Fruit fly (Drosophila melanogaster) whole organism: ENCODE measurements around the gene mtd.

Experiments used
- CG8478 ChIP-seq: fragments of >200 bp; optimal IDR thresholded peaks from 2 replicates; lab custom pipeline; 2018; ENCODE audit warnings: inconsistent platforms
- Dll ChIP-seq: fragments of >200 bp; optimal IDR thresholded peaks from 2 replicates; lab custom pipeline; 2017
- EcR ChIP-seq, 2 experiments: fragments of >200 bp; optimal IDR thresholded peaks; 2 replicates each; lab custom pipeline; 2017; ENCODE audit warnings: missing biosample characterization in 2 of 2, missing genetic modification characterization in 2 of 2, missing genetic modification reagents in 2 of 2
- pan ChIP-seq: fragments of >200 bp; optimal IDR thresholded peaks from 2 replicates; lab custom pipeline; 2017
- psq ChIP-seq: fragments of >200 bp; optimal IDR thresholded peaks from 2 replicates; lab custom pipeline; 2017
- usp ChIP-seq: fragments of >200 bp; optimal IDR thresholded peaks from 2 replicates; lab custom pipeline; 2017; ENCODE audit warnings: missing biosample characterization, missing genetic modification characterization, mixed read lengths

Gene mtd

DNA sequence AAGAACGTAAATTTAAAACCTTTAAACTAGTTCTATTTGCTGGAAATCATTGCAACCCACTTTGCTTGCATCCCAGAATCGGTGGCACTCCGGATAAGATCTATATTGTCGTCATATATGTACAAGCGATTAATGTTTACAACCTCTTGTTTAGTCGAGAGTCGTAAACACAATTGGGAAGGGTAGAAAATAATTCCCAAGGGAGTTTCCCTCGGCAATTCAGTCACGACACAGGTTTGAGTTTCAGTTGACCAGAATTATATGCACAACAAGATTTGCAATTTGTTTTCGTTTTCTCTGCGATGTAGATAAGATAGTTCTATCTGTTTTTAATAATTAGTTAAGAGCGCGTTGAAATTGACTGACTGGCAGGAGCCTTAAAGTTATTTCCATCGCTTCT is 69.9 kb downstream of the mtd start:
- TF ChIP-seq EcR (GFP tag; optimal IDR thresholded peaks at IDR 0.05; lab: Kevin White, UChicago) = no peak
- TF ChIP-seq usp = no peak
- TF ChIP-seq pan (lab: Kevin White, UChicago) = no peak
- TF ChIP-seq Dll = no peak
- no peak for TF ChIP-seq psq (lab: Kevin White, UChicago)
- TF ChIP-seq CG8478 (lab: Kevin White, UChicago) = no peak

DNA sequence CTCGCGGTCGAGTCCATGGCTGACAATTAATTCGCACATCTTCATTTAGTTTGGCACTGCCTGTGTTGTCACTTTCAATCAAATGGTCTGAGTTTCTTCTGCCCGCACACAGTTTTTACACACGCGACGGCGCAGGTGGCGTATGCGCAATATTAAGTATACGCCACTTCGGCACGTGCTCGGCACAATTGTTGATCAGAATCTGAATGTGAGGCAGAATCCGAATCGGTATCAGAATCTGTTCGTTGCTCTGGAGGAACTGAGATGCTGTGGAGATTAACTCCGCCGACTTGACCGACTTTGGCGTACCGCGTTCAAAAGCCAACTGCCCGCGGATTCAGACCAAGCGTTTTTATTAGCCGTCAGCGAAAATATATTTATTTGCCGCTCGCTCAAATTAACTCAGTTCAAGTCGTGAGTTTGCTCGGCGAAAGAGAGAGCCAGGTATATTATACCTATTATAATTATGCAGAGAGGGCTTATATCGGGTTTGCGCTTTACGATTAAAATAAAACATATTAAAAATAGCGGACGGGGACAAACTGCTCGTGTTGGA is 70.6 kb downstream of the mtd start:
- no peak for TF ChIP-seq EcR (GFP tag; optimal IDR thresholded peaks at IDR 0.05; lab: Kevin White, UChicago)
- TF ChIP-seq psq (lab: Kevin White, UChicago) = no peak
- TF ChIP-seq usp = no peak
- TF ChIP-seq Dll = no peak
- TF ChIP-seq CG8478 (lab: Kevin White, UChicago) = no peak

DNA sequence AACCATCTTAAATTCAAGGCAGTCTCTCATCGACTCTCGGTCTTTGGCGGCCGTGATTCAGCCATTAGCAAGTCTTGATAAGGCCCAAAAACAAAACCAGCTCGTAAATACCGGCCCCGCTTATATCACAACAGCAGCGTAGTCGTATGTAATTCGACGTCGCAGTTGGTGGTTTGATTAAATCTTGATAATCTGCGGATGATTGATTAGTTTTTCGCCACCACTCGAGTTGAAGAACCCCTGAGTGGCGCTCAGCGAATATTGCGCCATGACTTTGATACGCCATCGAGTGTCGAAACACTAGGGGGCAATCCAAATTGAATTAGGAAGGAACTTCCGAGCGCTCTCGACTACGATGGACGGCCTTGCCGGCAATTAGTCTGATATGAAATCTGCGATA is 71.6 kb downstream of the mtd start:
- TF ChIP-seq psq (lab: Kevin White, UChicago) (no peak), pan (lab: Kevin White, UChicago) (no peak), usp (no peak), Dll (no peak), CG8478 (lab: Kevin White, UChicago) (no peak), EcR (GFP tag; optimal IDR thresholded peaks at IDR 0.05; lab: Kevin White, UChicago) (no peak)

DNA sequence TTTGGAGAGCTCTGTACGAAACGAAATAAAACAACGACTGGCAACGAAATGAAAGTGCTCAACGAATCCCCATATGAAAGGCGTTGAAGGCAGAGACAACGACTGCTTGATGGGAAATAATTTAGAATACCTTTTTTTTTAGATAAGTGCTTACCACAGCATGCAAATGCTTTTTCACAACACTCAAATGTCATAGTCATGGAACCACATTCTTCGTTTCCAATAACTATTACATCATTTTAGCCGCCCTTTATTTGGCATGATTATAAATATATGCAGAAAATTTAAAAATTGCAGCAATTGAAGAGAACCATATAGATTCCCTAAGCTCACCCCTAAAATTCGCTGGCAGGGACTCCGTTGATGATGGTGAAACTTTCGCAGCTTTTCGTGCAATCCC is 72.5 kb downstream of the mtd start, which contains the start of gene CG31538:
Gene CG31538, minus strand, starts transcription at position 101 of the 400 bp plus-strand sequence.
- TF ChIP-seq psq (lab: Kevin White, UChicago) = no peak
- TF ChIP-seq pan (lab: Kevin White, UChicago) = no peak
- TF ChIP-seq EcR (GFP tag; optimal IDR thresholded peaks at IDR 0.05; lab: Kevin White, UChicago) = no peak
- no peak for TF ChIP-seq Dll
- no peak for TF ChIP-seq usp
- TF ChIP-seq CG8478 (lab: Kevin White, UChicago) = no peak

DNA sequence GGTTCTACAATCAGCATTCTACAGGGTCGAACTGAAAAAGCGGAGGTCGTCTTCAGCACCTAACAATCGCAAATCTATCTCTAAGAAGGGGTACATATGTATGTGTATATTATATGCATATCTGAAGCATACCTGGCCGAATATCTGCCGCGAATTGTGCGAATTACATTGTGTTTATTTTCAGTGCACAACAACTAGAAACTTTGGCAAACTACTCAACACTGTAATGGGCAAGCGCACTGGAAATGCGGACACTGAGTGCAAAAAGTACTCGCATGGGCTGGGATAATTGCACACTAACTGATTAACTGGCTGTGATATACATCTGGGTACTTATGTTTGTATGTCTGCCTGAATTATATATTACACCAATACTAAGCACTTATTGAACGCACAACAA is 79.4 kb downstream of the mtd start:
- TF ChIP-seq psq (lab: Kevin White, UChicago) (no peak), usp (no peak)

DNA sequence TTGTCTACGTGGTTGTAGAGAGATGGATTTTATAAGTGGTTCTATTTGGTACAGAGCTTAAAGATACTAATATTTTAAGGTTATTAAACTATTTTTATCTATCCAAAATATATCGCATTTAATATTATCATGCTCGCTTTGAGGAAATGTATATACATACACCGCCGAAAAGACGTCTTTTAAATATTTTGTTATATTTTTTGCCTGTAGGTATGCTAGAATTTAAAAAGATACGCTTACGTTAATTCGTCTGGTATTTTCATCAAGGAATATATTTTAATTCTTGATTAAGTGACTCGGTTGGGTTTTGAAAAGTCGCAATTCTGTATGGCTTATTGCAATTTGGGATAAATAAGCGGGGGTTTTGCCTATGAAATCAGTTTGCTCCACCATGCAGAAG is 81.7 kb downstream of the mtd start:
- no peak for TF ChIP-seq Dll
- no peak for TF ChIP-seq EcR (GFP tag; optimal IDR thresholded peaks at IDR 0.05; lab: Kevin White, UChicago)
- TF ChIP-seq psq (lab: Kevin White, UChicago) = no peak
- TF ChIP-seq CG8478 (lab: Kevin White, UChicago) = no peak
- TF ChIP-seq usp = no peak
- no peak for TF ChIP-seq pan (lab: Kevin White, UChicago)

DNA sequence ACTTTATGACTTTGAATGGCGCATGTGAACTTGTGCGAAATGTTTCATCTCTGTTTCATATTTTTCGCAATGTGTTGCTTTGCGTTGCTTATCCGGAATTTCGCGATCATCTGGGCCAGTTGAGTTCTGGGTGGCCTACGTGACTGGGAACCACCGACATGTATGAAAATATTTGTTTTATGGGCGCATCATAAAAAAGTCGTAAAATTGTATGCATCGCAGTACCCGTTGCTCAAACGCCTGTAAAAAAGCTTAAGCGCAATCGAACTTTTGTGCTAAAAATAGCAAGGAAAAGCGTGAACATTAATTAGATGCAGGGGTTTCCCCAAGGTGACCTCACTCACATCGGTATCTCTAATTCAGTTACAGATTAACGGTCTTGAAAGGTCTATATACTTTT is 84.0 kb downstream of the mtd start:
- no peak for TF ChIP-seq usp
- no peak for TF ChIP-seq psq (lab: Kevin White, UChicago)
- no peak for TF ChIP-seq CG8478 (lab: Kevin White, UChicago)
- no peak for TF ChIP-seq Dll
- no peak for TF ChIP-seq pan (lab: Kevin White, UChicago)
- TF ChIP-seq EcR (GFP tag; optimal IDR thresholded peaks at IDR 0.05; lab: Kevin White, UChicago) = no peak

DNA sequence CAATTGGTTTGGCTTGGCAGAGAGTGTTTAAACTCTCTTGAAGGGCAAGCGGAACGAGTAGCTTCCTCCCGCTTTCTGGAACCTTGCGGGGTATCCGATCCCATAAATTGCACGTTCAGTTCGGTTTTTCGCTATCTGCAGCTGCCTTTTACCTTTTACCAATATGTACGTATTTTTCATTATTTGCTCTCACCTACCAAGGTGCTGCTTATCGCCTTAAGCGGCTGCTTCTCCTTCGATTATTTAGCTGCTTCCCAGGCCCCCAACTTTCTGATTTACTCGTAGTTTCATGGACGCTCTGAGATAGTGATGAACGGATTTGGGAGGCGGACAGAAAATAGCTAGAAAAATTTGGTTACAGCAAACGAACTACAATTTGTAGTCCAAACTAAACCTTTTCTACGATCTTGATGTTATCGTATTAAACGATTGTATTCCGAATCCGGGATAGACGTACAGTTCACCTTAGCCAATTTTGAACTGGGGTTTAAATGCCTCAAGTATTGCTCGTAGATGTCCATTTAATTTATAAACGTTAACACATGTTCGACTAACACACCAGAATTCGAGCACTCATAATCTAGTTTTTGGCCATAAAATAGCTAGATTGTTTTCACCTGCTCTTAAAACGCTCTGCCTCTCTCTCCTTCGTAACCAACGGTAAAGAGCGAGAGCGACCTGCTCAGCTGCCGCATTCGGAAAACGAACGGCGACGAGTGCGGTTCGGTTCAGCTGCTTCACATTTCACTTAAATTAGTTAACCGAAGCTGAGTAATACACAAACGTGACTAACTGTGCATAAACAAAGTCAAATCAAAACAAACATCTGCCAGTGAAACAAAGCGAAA is 85.8 kb downstream of the mtd start:
- TF ChIP-seq Dll = no peak
- no peak for TF ChIP-seq EcR (GFP tag; optimal IDR thresholded peaks at IDR 0.05; lab: Kevin White, UChicago)
- no peak for TF ChIP-seq usp
- TF ChIP-seq pan (lab: Kevin White, UChicago) = no peak
- TF ChIP-seq CG8478 (lab: Kevin White, UChicago) = no peak
- no peak for TF ChIP-seq psq (lab: Kevin White, UChicago)

DNA sequence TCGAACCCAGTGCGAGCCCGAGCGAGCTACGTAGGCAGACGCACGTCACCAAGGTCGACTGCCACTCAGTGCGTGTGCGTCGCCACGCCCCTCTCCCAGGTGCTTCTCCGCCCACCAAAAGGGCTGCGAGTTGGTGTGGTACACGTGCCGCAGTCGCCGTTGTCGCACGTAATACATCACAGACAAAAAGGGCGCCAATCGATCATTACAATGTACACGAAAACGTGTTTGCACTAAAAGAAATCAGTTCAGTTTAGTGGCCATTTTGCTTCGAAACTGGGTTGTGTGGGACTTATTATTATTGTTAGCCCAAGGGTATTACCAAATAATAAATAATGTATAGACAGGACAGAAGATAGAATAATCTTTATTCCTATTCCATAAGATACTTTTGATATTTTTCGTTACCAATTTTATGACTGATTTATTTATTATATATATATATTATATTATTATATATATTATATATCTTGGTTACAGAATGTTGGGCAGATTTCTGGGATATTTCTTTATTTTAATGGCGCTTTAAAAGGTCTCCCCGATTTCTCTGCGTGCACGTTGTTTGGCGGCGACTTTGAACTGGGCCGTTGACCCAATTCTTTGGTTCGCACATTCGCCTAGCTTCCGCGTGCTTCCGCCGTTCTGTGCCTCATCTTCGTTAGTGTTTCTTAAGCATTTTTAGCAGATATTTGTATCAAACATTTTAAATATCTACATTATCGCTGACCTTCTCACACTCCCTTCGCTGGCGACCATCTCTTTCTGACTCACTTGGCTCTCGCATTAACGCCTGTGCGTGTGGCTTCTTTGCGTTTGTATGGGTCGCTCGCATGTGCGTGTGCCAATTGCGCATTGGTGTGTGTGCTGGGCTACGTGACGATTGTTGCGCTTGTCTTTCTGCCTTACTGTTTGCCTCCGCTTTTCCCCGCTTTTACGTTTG is 86.7 kb downstream of the mtd start:
- TF ChIP-seq EcR (GFP tag; optimal IDR thresholded peaks at IDR 0.05; lab: Kevin White, UChicago) = peak in 1 of 2 experiments; percentile 11
- no peak for TF ChIP-seq psq (lab: Kevin White, UChicago)
- TF ChIP-seq Dll = no peak
- TF ChIP-seq CG8478 (lab: Kevin White, UChicago) = peak; percentile 55
- no peak for TF ChIP-seq pan (lab: Kevin White, UChicago)

DNA sequence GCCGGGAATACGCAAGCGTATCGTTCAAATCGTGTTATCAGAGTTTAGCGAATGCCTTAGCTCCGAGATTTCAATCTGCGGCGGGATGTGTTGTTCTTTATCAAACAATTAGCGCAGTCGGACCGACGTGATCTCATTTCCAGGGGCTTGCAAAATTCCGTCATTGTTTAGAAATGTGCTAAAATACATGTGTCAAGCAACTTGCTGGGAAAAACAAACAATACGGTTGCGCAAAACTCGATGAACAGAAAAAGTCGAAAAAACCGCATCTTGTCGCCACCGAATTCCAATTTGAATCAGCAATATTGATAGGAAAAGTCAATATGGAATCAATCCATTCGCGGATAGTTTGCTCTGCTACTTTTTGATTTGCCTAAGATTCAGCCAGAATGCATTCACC is 87.7 kb downstream of the mtd start, which contains the start of gene Tim17a2:
Gene Tim17a2, minus strand, starts transcription at position 101 of the 400 bp plus-strand sequence.
- TF ChIP-seq usp (no peak), CG8478 (lab: Kevin White, UChicago) (no peak), Dll (no peak)

DNA sequence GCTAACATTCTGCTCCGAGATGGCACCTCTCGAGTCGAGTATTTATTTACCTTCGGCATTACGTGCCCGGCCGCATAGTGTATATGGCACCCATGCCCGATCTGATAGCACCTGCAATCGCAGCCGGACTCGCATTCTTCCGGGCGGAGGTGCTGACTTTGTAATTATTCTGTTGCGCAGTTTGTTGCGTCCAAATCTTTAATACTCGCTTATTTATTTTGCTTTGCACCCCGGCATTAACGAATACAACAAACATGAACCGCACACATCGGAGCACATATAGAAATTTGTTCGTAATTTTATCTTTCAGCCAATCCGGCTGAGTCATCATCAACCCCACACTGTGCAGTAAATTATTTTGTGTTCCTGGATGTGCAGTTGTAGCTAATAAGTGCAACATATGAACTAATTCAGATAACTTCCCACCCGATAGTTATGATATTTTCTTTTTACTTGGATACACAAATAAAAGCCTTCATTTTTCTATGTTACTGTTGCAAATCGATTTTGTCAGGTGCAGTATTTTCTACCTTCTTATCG is 88.2 kb downstream of the mtd start:
- no peak for TF ChIP-seq EcR (GFP tag; optimal IDR thresholded peaks at IDR 0.05; lab: Kevin White, UChicago)
- no peak for TF ChIP-seq CG8478 (lab: Kevin White, UChicago)
- TF ChIP-seq Dll = no peak
- TF ChIP-seq psq (lab: Kevin White, UChicago) = no peak
- TF ChIP-seq usp = no peak
- no peak for TF ChIP-seq pan (lab: Kevin White, UChicago)
